Worm (Caenorhabditis elegans): Measurements from ENCODE around the gene K08B12.3.
A peak's percentile ranks its signal among the peaks of the same experiment; 100 is the strongest.

DNA sequence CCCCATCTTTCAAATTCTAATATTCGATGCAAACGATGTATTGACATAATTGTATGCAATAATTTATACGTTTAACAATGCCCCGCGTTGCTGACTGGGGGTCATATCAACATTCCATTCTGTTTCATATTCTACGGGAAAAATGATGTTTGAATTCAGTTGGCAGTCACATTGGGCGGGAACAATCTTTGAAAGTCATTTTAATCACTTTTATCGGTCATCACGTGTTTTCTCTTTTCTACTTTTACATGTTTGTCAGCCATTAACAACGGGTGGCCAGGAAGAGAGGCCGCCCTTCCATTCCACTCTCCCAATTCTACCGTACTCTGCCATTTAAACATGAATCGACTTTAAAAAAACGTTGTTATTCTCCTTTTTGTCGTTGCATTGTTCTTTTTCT, 13.7 kb downstream of the K08B12.3 start:
- no peak for TF ChIP-seq egl-5 (tag; optimal IDR thresholded peaks at IDR 0.05)
- peak; percentile 15 for TF ChIP-seq nfya-1 (tag; optimal IDR thresholded peaks at IDR 0.05; ENCODE audit: insufficient read depth)

All from whole organism, L3 larva.